Fruit fly (Drosophila melanogaster): ENCODE measurements around the gene CG11267.

Gene CG11267

dm6 chr3L:13015823-13016465 is at the start of gene CG11267:
Gene CG11267, plus strand, starts transcription at chr3L:13016050.
- TF ChIP-seq CG8478 (optimal IDR thresholded peaks at IDR 0.05) (no peak), Dll (optimal IDR thresholded peaks at IDR 0.05) (no peak), pan (optimal IDR thresholded peaks at IDR 0.05) (no peak), EcR (GFP tag; optimal IDR thresholded peaks at IDR 0.05) (no peak), usp (GFP tag; optimal IDR thresholded peaks at IDR 0.05) (no peak), psq (optimal IDR thresholded peaks at IDR 0.05) (no peak)

DNA sequence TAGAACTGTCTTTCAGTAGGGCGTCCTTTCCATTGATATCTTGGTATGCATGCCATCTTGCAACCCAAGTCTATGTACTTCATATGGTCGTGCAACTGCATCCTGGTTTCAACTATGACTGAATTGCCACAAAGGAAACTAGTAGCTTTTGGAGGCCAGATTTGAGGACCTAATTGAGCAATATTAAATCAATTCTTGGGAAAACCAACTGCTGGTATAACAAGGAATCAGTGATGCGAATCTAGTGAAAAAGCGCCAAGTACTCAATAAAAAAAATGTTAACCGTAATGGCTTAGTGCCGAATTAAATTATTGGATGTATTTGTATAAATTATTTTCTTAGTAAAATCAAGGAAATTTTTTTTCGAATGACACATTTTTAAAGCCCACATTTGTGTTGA is 48.2 kb upstream of the CG11267 start, which contains the start of gene Or69a:
Gene Or69a (minus strand): TSS at position 101 of the 400 bp plus-strand sequence.
- TF ChIP-seq pan (optimal IDR thresholded peaks at IDR 0.05) (no peak), EcR (GFP tag; optimal IDR thresholded peaks at IDR 0.05) (no peak), usp (GFP tag; optimal IDR thresholded peaks at IDR 0.05) (no peak), CG8478 (optimal IDR thresholded peaks at IDR 0.05) (no peak), Dll (optimal IDR thresholded peaks at IDR 0.05) (no peak), psq (optimal IDR thresholded peaks at IDR 0.05) (no peak)

DNA sequence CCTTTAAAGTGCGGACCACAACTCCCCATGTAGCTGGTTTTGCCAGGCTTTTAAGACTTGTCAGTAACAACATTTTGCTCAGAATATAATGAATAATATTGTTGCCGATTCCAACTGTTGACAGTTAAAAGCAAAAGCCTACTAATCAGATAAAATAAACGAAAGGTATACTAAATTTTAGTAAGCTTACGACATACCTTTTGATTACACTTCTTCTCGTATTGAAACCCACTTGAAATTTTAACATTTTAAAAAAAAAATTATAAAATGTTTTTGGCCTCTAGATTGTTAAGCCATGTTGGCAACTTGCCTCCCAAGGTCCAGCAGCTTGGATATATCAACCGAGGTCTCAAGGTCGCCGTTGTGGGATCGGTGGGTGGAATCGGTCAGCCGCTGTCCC is 43.6 kb upstream of the CG11267 start, which contains the start of the genes CG10748 and CG10749:
Gene CG10748 (minus strand): TSS at position 101 of the 400 bp plus-strand sequence.
Gene CG10749 (plus strand): TSS at position 216 of the 400 bp plus-strand sequence.
- TF ChIP-seq EcR (GFP tag; optimal IDR thresholded peaks at IDR 0.05) (no peak), psq (optimal IDR thresholded peaks at IDR 0.05) (no peak), usp (GFP tag; optimal IDR thresholded peaks at IDR 0.05) (no peak), CG8478 (optimal IDR thresholded peaks at IDR 0.05) (no peak), Dll (optimal IDR thresholded peaks at IDR 0.05) (no peak), pan (optimal IDR thresholded peaks at IDR 0.05) (no peak)

dm6 chr3L:12994835-12995234 is 21.0 kb upstream of the CG11267 start, which contains the start of gene CG11262:
Gene CG11262, plus strand, starts transcription at chr3L:12995135.
- TF ChIP-seq Dll (optimal IDR thresholded peaks at IDR 0.05) = no peak
- TF ChIP-seq pan (optimal IDR thresholded peaks at IDR 0.05) = no peak
- no peak for TF ChIP-seq EcR (GFP tag; optimal IDR thresholded peaks at IDR 0.05)
- no peak for TF ChIP-seq CG8478 (optimal IDR thresholded peaks at IDR 0.05)
- TF ChIP-seq usp (GFP tag; optimal IDR thresholded peaks at IDR 0.05) = no peak
- TF ChIP-seq psq (optimal IDR thresholded peaks at IDR 0.05) = no peak

dm6 chr3L:13006490-13006889 is 9.4 kb upstream of the CG11267 start, which contains the start of gene CG11263:
Gene CG11263, plus strand, starts transcription at chr3L:13006817.
- no peak for TF ChIP-seq psq (optimal IDR thresholded peaks at IDR 0.05)
- no peak for TF ChIP-seq Dll (optimal IDR thresholded peaks at IDR 0.05)
- no peak for TF ChIP-seq pan (optimal IDR thresholded peaks at IDR 0.05)
- TF ChIP-seq CG8478 (optimal IDR thresholded peaks at IDR 0.05) = no peak
- TF ChIP-seq usp (GFP tag; optimal IDR thresholded peaks at IDR 0.05) = no peak
- TF ChIP-seq EcR (GFP tag; optimal IDR thresholded peaks at IDR 0.05) = no peak

DNA sequence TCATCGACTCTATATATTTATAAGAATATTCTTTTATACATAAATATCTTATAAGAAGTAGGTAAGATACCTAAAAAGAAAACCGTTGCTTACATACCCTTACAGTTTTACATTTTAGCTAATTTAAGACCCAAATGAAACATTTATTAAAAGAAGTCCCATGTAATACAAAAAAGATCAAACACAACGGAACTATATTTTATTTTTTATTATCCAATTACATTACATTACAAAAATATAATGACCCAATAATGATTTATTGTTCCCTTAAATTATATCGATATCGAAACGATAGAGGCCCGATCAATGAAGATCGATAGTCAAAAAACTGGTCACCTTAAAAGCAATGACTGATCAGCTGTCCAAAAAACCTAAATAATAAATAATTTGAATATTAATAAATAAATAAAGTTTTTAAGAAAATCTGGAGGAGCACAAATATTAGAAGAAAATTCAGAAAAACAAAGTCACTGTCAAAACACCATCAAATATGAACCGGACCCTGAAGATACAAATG is 7.8 kb upstream of the CG11267 start:
- TF ChIP-seq psq (optimal IDR thresholded peaks at IDR 0.05) = no peak
- TF ChIP-seq pan (optimal IDR thresholded peaks at IDR 0.05) = no peak
- no peak for TF ChIP-seq EcR (GFP tag; optimal IDR thresholded peaks at IDR 0.05)
- TF ChIP-seq CG8478 (optimal IDR thresholded peaks at IDR 0.05) = no peak
- TF ChIP-seq Dll (optimal IDR thresholded peaks at IDR 0.05) = no peak
- no peak for TF ChIP-seq usp (GFP tag; optimal IDR thresholded peaks at IDR 0.05)

DNA sequence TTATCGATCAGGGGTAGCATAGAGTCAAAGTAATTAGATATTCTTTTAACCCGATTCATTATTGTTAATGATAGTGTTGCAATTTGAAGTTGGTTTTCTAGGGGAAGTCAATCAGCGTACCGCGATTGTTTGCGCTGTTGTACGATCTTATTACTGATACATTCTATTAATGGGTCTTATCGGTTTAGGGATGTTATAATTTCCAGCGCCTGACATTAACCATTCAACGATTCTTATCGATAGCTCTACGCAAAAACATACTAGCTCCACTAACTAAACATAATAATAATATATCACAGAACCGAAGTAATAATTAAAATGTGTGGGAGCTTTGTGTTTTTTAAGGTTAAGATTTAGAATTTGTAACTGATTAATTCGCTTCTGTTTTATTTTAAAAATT is 4.3 kb upstream of the CG11267 start, which contains the start of gene Cul6:
Gene Cul6 (minus strand): TSS at position 175 of the 400 bp plus-strand sequence.
- TF ChIP-seq usp (GFP tag; optimal IDR thresholded peaks at IDR 0.05) (no peak), Dll (optimal IDR thresholded peaks at IDR 0.05) (no peak), CG8478 (optimal IDR thresholded peaks at IDR 0.05) (no peak), pan (optimal IDR thresholded peaks at IDR 0.05) (no peak), EcR (GFP tag; optimal IDR thresholded peaks at IDR 0.05) (no peak), psq (optimal IDR thresholded peaks at IDR 0.05) (no peak)

- TF ChIP-seq psq (optimal IDR thresholded peaks at IDR 0.05) (no peak), CG8478 (optimal IDR thresholded peaks at IDR 0.05) (no peak), Dll (optimal IDR thresholded peaks at IDR 0.05) (no peak), usp (GFP tag; optimal IDR thresholded peaks at IDR 0.05) (no peak), pan (optimal IDR thresholded peaks at IDR 0.05) (no peak), EcR (GFP tag; optimal IDR thresholded peaks at IDR 0.05) (no peak)
These were observed 1.2 kb upstream of the CG11267 start for dm6 chr3L:13014693-13015092.

dm6 chr3L:13015195-13015822 is 541 bp upstream of the CG11267 start, which contains the start of gene MICAL-like:
Gene MICAL-like, minus strand, starts transcription at chr3L:13015332.
- TF ChIP-seq pan (optimal IDR thresholded peaks at IDR 0.05) = no peak
- TF ChIP-seq CG8478 (optimal IDR thresholded peaks at IDR 0.05) = no peak
- TF ChIP-seq psq (optimal IDR thresholded peaks at IDR 0.05) = no peak
- TF ChIP-seq EcR (GFP tag; optimal IDR thresholded peaks at IDR 0.05) = no peak
- no peak for TF ChIP-seq usp (GFP tag; optimal IDR thresholded peaks at IDR 0.05)
- TF ChIP-seq Dll (optimal IDR thresholded peaks at IDR 0.05) = no peak

DNA sequence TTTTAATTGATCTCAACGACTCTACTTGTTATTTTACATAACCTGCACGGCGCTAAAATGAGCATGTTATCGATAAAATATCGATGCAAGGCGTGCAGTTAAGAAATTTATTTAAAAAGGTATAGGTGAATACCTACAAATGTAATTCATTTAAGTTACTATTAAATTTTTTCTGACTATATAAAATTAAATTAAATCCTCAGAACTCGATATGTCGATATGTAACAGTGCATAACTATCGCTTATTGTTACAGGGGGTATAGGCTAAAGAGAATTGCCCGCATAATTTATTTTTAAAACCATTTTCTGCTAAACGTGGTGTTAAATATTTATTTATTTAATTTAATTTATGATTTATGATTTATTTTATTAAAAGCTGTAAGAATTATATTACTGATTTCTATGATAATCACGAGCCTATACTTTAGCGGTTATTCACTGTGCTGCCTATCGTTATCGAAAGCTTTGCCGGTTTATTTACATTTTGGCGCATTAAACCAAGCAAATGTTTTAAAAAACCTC is 2.0 kb downstream of the CG11267 start, which contains the start of the genes mRpL20 and Icmt:
Gene mRpL20 (minus strand): TSS at position 65 of the 522 bp plus-strand sequence.
Gene Icmt (plus strand): TSS at position 464 of the 522 bp plus-strand sequence.
- TF ChIP-seq pan (optimal IDR thresholded peaks at IDR 0.05) = no peak
- TF ChIP-seq psq (optimal IDR thresholded peaks at IDR 0.05) = no peak
- no peak for TF ChIP-seq Dll (optimal IDR thresholded peaks at IDR 0.05)
- TF ChIP-seq EcR (GFP tag; optimal IDR thresholded peaks at IDR 0.05) = no peak
- no peak for TF ChIP-seq usp (GFP tag; optimal IDR thresholded peaks at IDR 0.05)
- no peak for TF ChIP-seq CG8478 (optimal IDR thresholded peaks at IDR 0.05)

DNA sequence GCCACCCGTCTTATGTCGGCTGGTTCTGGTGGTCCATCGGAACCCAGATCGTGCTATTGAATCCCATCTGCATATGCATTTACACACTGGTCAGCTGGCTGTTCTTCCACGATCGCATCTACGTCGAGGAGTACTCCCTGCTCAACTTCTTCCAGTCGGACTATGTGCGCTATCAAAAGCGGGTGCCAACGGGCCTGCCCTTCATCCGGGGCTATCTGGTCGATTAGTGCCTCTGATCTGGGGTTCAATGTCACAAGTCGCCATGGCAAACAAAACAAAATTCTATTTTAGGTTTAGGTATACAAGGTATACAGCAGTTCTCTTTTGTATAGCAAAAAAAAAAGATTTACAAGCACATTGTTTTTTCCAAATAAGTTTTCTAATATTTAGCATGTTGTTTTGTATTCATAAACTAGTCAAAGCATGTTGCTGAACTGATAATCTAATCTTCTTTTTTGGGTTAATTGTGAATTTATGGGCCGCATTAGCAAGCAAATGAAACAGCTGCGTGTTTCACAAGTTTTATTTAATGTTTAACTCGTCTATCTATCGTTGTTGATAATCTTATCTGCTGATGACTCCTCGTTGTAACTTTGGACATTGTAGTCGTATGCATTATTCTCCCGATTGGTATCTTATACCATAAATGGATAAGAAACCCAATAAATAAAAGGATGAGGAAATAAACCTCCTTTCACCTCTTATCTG is 3.6 kb downstream of the CG11267 start:
- no peak for TF ChIP-seq Dll (optimal IDR thresholded peaks at IDR 0.05)
- TF ChIP-seq CG8478 (optimal IDR thresholded peaks at IDR 0.05) = no peak
- TF ChIP-seq usp (GFP tag; optimal IDR thresholded peaks at IDR 0.05) = no peak
- TF ChIP-seq psq (optimal IDR thresholded peaks at IDR 0.05) = no peak
- no peak for TF ChIP-seq pan (optimal IDR thresholded peaks at IDR 0.05)
- TF ChIP-seq EcR (GFP tag; optimal IDR thresholded peaks at IDR 0.05) = no peak

Measured in whole organism.